Fruit fly (Drosophila melanogaster) whole organism, embryonic: Measurements from ENCODE around the gene Decay.

Experiments used
- CG12391 ChIP-seq: fragments of 200-800 bp; sonication (Bioruptor generic); optimal IDR thresholded peaks from 3 replicates; lab custom pipeline; 2018; ENCODE audit warnings: missing biosample characterization, mild to moderate bottlenecking, missing genetic modification characterization, moderate library complexity
- CG8944 ChIP-seq: fragments of 200-800 bp; sonication (Bioruptor generic); optimal IDR thresholded peaks from 3 replicates; lab custom pipeline; 2016; ENCODE audit warnings: missing biosample characterization, missing genetic modification characterization
- Pdp1 ChIP-seq, 2 experiments: fragments of 200-800 bp; sonication (Bioruptor generic); optimal IDR thresholded peaks; 3 replicates each; lab custom pipeline; 2016; ENCODE audit warnings: missing biosample characterization in 2 of 2, missing genetic modification characterization in 2 of 2, mild to moderate bottlenecking in 1 of 2, moderate library complexity in 1 of 2
- caup ChIP-seq: fragments of 200-800 bp; sonication (Bioruptor generic); optimal IDR thresholded peaks from 3 replicates; lab custom pipeline; 2017; ENCODE audit warnings: missing biosample characterization, mild to moderate bottlenecking, missing genetic modification characterization, moderate library complexity; ENCODE audit not compliant: severe bottlenecking
- dmrt99B ChIP-seq: fragments of 200-800 bp; sonication (Bioruptor generic); optimal IDR thresholded peaks from 2 replicates; lab custom pipeline; 2018; ENCODE audit warnings: missing biosample characterization, mild to moderate bottlenecking, missing genetic modification characterization, moderate library complexity
- pzg ChIP-seq: fragments of 200-800 bp; sonication (Bioruptor generic); optimal IDR thresholded peaks from 3 replicates; lab custom pipeline; 2018; ENCODE audit warnings: missing biosample characterization, mild to moderate bottlenecking, missing genetic modification characterization, moderate library complexity
- tll ChIP-seq, 2 experiments: fragments of 200-800 bp in 1 of 2; fragments of >200 bp in 1 of 2; sonication (Bioruptor generic) in 1 of 2; optimal IDR thresholded peaks; 2 replicates each; lab custom pipeline; 2017 to 2019; ENCODE audit warnings: missing biosample characterization in 2 of 2, missing genetic modification characterization in 2 of 2, mild to moderate bottlenecking in 1 of 2, moderate library complexity in 1 of 2

DNA sequence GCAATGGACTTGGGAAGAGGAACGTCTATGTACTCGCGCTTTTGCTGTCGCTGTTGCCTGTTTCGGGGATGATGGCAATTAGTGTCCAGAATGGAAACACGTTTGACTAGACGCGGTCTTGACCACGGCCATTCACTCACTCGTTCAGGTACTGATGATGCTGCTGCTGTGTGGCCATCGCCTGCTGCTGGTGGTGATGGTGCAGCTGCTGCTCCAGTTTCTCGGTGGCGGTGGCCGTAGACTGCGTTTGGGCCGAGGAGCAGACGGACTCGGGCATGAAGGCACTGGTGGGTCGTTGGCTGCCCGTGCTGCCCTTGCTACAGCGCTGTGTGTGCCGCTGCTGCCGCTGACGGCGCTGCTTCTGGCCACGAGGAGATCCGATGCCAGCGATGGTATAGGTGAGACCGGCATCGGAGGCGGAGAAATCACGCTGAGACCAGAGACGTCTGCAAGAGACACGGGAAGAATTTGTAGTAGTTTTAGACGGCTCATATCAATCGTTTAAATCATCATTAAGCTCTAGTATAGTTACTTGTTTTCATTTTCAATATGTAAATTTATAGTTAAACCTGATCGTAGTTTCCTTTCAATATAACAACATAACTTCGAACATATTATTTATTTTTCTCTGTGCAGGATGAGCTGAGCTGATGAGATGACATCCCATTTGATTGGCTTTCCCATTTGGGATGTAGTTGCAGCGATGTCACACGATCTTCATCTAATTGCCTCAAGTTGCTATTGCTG is 15.2 kb downstream of the Decay start:
- TF ChIP-seq tll (GFP tag; optimal IDR thresholded peaks at IDR 0.05; lab: Kevin White, UChicago) (no peak), CG8944 (GFP tag; lab: Kevin White, UChicago) (no peak), caup (GFP tag; lab: Kevin White, UChicago) (no peak), pzg (GFP tag; lab: Kevin White, UChicago) (no peak), CG12391 (tag; lab: Kevin White, UChicago) (no peak), Pdp1 (GFP tag; optimal IDR thresholded peaks at IDR 0.05; lab: Kevin White, UChicago) (no peak), dmrt99B (tag; lab: Kevin White, UChicago) (no peak)
